Worm (Caenorhabditis elegans) whole organism, early embryonic: Measurements from ENCODE around the gene srh-246.

Source experiments
- aly-1 ChIP-seq: sonication (generic microtip); optimal IDR thresholded peaks from 2 replicates; lab custom pipeline; 2016; ENCODE audit warnings: missing genetic modification characterization, missing compliant biosample characterization
- ama-1 ChIP-seq: fragments of 150-350 bp; optimal IDR thresholded peaks from 2 replicates; lab custom pipeline; 2014
- hmbx-1 ChIP-seq: sonication (generic microtip); optimal IDR thresholded peaks from 2 replicates; lab custom pipeline; 2016; ENCODE audit warnings: mild to moderate bottlenecking, missing genetic modification characterization, missing compliant biosample characterization
- hnd-1 ChIP-seq: sonication (generic microtip); optimal IDR thresholded peaks from 2 replicates; lab custom pipeline; 2016; ENCODE audit warnings: missing genetic modification characterization, missing compliant biosample characterization
- pes-1 ChIP-seq: fragments of 200-800 bp; sonication (Bioruptor generic); IDR thresholded peaks from 2 replicates; pipeline ENCODE4 v1.3.6; 2022; ENCODE audit warnings: missing genetic modification reagents, missing genetic modification characterization, missing compliant biosample characterization
- tra-4 ChIP-seq: sonication (generic microtip); optimal IDR thresholded peaks from 2 replicates; lab custom pipeline; 2017; ENCODE audit warnings: missing genetic modification characterization, missing compliant biosample characterization

DNA sequence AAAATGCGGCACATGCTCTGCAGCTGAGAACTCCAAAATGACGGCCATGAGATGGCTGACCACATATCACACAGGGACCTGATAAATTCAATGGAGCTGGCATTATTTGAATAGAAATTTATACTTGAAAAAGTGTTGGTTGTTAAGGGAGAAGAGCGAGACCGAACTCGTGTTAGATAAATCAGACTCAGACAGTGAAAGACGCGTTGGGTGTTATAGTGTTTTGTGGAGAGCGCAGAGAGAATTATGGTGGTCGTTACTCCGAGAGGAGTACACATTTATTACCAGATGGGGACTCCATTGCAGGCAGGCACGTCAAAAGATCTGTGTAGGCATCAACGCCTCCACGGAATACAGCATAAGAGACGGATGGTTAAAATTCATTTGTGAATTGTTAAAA, 14.8 kb downstream of the srh-246 start, which contains the start of gene nhr-190:
- TF ChIP-seq pes-1 (no peak), hmbx-1 (tag; lab: Kevin White, UChicago) (no peak), aly-1 (tag; lab: Kevin White, UChicago) (no peak), ama-1 (lab: Kevin White, UChicago) (no peak), hnd-1 (tag; lab: Kevin White, UChicago) (no peak), tra-4 (tag; lab: Kevin White, UChicago) (no peak)
